Fruit fly (Drosophila melanogaster): ENCODE data around the gene CG5880.

Gene CG5880

DNA sequence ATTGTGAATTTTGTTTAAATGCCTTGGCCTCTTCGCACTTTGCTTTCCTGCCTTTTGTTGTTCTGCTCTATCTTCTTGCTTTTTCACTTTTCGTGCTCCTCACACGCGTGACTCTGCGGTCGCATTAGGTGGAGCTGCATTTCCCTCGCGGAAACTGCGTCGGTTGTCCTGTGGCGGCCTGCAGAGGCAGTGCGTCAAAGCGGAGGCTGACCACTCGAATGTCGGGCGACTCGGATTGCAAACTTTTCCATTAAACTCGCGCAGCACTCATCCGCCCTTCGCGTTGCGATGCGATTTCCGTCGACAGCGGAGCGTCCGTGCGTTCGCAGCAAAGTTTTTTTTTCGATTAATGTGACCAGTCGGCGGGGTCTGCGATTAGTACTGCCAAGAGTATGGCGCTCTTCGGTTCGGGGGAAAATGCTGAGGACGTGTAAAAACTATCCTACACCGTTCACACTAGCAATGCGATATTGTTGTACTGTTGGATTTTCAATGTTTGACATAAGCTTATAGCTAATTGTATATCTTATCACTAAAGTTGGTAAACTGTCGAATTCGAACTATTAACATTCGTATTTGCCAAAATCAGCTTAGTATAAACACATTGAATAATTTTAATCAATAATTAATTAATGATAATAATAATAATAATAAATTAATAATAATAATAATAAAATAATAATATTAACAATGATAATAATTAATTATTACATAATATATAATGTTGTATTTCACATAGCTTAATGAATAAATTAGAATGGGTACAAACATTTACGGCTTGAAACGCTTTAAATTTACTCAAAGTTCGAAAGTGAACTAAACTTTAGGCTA lies 34.4 kb downstream of the CG5880 start, which contains the start of gene CG6051 (continued):
- TF ChIP-seq Xbp1 (GFP tag; optimal IDR thresholded peaks at IDR 0.05) (peak; percentile 69), so (GFP tag; IDR thresholded peaks at IDR 0.05) (no peak), Dll (GFP tag; IDR thresholded peaks at IDR 0.05; ENCODE audit: partially characterized antibody) (no peak), zfh1 (GFP tag; IDR thresholded peaks at IDR 0.05) (no peak), nmo (GFP tag; optimal IDR thresholded peaks at IDR 0.05) (peak; percentile 67), mam (GFP tag; optimal IDR thresholded peaks at IDR 0.05) (peak; percentile 63), Dfd (GFP tag; optimal IDR thresholded peaks at IDR 0.05) (peak in 1 of 2 experiments; percentile 3), hbn (GFP tag; IDR thresholded peaks at IDR 0.05; ENCODE audit: partially characterized antibody) (no peak), CG17912 (GFP tag; optimal IDR thresholded peaks at IDR 0.05) (no peak), Pdp1 (GFP tag; optimal IDR thresholded peaks at IDR 0.05) (peak; percentile 25 to 26), ems (GFP tag; optimal IDR thresholded peaks at IDR 0.05) (peak; percentile 55), Rx (GFP tag; IDR thresholded peaks at IDR 0.05) (no peak), otp (GFP tag; IDR thresholded peaks at IDR 0.05) (no peak), gcm (GFP tag; optimal IDR thresholded peaks at IDR 0.05) (peak; percentile 39), CG10321 (GFP tag; IDR thresholded peaks at IDR 0.05) (no peak), CG16813 (GFP tag; IDR thresholded peaks at IDR 0.05; ENCODE audit: partially characterized antibody) (no peak), CG43689 (GFP tag; IDR thresholded peaks at IDR 0.05) (no peak), unc-4 (GFP tag; IDR thresholded peaks at IDR 0.05; ENCODE audit: partially characterized antibody) (no peak), CG9817 (tag; optimal IDR thresholded peaks at IDR 0.05) (peak; percentile 69), CG6254 (GFP tag; optimal IDR thresholded peaks at IDR 0.05) (no peak), lola (GFP tag; optimal IDR thresholded peaks at IDR 0.05) (peak in 2 of 3 experiments; percentile 55 to 98), CG14441 (GFP tag; IDR thresholded peaks at IDR 0.05) (no peak), Sox102F (GFP tag; optimal IDR thresholded peaks at IDR 0.05) (peak; percentile 57), D19B (GFP tag; optimal IDR thresholded peaks at IDR 0.05) (peak; percentile 16), Chrac-16 (GFP tag; optimal IDR thresholded peaks at IDR 0.05) (peak; percentile 61), CG17612 (GFP tag; IDR thresholded peaks at IDR 0.05) (no peak), CG10979 (tag; optimal IDR thresholded peaks at IDR 0.05) (peak; percentile 38), Hmr (GFP tag; optimal IDR thresholded peaks at IDR 0.05) (peak; percentile 54), shn (GFP tag; optimal IDR thresholded peaks at IDR 0.05) (no peak), sisA (GFP tag; IDR thresholded peaks at IDR 0.05) (no peak), Doc3 (GFP tag; IDR thresholded peaks at IDR 0.05; ENCODE audit: partially characterized antibody) (no peak), NK7.1 (GFP tag; optimal IDR thresholded peaks at IDR 0.05) (peak; percentile 25), inv (GFP tag; IDR thresholded peaks at IDR 0.05; ENCODE audit: partially characterized antibody) (no peak), CG15269 (tag; optimal IDR thresholded peaks at IDR 0.05) (peak; percentile 71), CoRest (tag; optimal IDR thresholded peaks at IDR 0.05) (peak; percentile 63), Usf (GFP tag; optimal IDR thresholded peaks at IDR 0.05) (no peak), Dad (GFP tag; optimal IDR thresholded peaks at IDR 0.05) (peak; percentile 15), zen2 (GFP tag; IDR thresholded peaks at IDR 0.05; ENCODE audit: partially characterized antibody) (no peak), slou (GFP tag; optimal IDR thresholded peaks at IDR 0.05) (no peak), CG12104 (GFP tag; optimal IDR thresholded peaks at IDR 0.05) (peak; percentile 37), Stat92E (GFP tag; optimal IDR thresholded peaks at IDR 0.05) (peak in 1 of 3 experiments; percentile 77), CG30403 (GFP tag; optimal IDR thresholded peaks at IDR 0.05) (peak; percentile 58), trem (tag; optimal IDR thresholded peaks at IDR 0.05) (peak; percentile 72), Dip2 (GFP tag; IDR thresholded peaks at IDR 0.05) (no peak), yki (optimal IDR thresholded peaks at IDR 0.05) (no peak), dpn (GFP tag; optimal IDR thresholded peaks at IDR 0.05) (peak; percentile 41 to 43), wor (GFP tag; IDR thresholded peaks at IDR 0.05) (no peak), fd3F (GFP tag; optimal IDR thresholded peaks at IDR 0.05) (peak; percentile 49)

All from whole organism, embryonic.